Fruit fly (Drosophila melanogaster): Measurements from ENCODE around the gene Sos.

- TF ChIP-seq HLH106 (tag; optimal IDR thresholded peaks at IDR 0.05): no peak
- no peak for TF ChIP-seq usp (GFP tag; optimal IDR thresholded peaks at IDR 0.05)
- TF ChIP-seq h (GFP tag; optimal IDR thresholded peaks at IDR 0.05): no peak
- TF ChIP-seq CG32264 (GFP tag; optimal IDR thresholded peaks at IDR 0.05): no peak
- no peak for TF ChIP-seq lola (GFP tag; optimal IDR thresholded peaks at IDR 0.05)
- no peak for TF ChIP-seq fru (GFP tag; optimal IDR thresholded peaks at IDR 0.05)
- TF ChIP-seq Mio (GFP tag; optimal IDR thresholded peaks at IDR 0.05): no peak
- TF ChIP-seq sv (GFP tag; optimal IDR thresholded peaks at IDR 0.05): no peak
- TF ChIP-seq tai (GFP tag; optimal IDR thresholded peaks at IDR 0.05): no peak
- TF ChIP-seq Abd-B (GFP tag; optimal IDR thresholded peaks at IDR 0.05): no peak
- TF ChIP-seq OdsH (GFP tag; optimal IDR thresholded peaks at IDR 0.05): no peak
- no peak for TF ChIP-seq Dfd (GFP tag; optimal IDR thresholded peaks at IDR 0.05)
- TF ChIP-seq CrebA (GFP tag; optimal IDR thresholded peaks at IDR 0.05; ENCODE audit: borderline replicate concordance): no peak
Measured at dm6 chr2L:13841508-13841907, 27.9 kb downstream of the Sos start, which contains the start of gene CG33307.
